Worm (Caenorhabditis elegans) whole organism, late embryonic: ENCODE results near the gene M153.5.

ENCODE experiments used
- C38D4.7 ChIP-seq: fragments of 200-800 bp; sonication (Bioruptor generic); optimal IDR thresholded peaks from 2 replicates; lab custom pipeline; 2018; ENCODE audit warnings: mild to moderate bottlenecking, missing genetic modification characterization, moderate library complexity, missing compliant biosample characterization
- F13H6.1 ChIP-seq: sonication (generic microtip); optimal IDR thresholded peaks from 2 replicates; lab custom pipeline; 2016; ENCODE audit warnings: missing genetic modification characterization, missing compliant biosample characterization
- K02D7.2 ChIP-seq: sonication (generic microtip); optimal IDR thresholded peaks from 2 replicates; lab custom pipeline; 2017; ENCODE audit warnings: mild to moderate bottlenecking, missing genetic modification characterization, missing compliant biosample characterization
- T23F11.4 ChIP-seq: fragments of 200-800 bp; sonication (Bioruptor generic); optimal IDR thresholded peaks from 2 replicates; lab custom pipeline; 2018; ENCODE audit warnings: mild to moderate bottlenecking, missing genetic modification characterization, missing compliant biosample characterization
- Y22D7AL.16 ChIP-seq: sonication (generic microtip); optimal IDR thresholded peaks from 2 replicates; lab custom pipeline; 2016; ENCODE audit warnings: missing genetic modification characterization, missing compliant biosample characterization
- ahr-1 ChIP-seq: sonication (generic microtip); optimal IDR thresholded peaks from 2 replicates; lab custom pipeline; 2016; ENCODE audit warnings: missing genetic modification characterization, missing compliant biosample characterization
- ama-1 ChIP-seq: fragments of 150-350 bp; optimal IDR thresholded peaks from 2 replicates; lab custom pipeline; 2014
- ceh-14 ChIP-seq: sonication (generic microtip); optimal IDR thresholded peaks from 2 replicates; lab custom pipeline; 2016; ENCODE audit warnings: missing genotype, missing genetic modification characterization, missing compliant biosample characterization
- ceh-18 ChIP-seq: sonication (generic microtip); optimal IDR thresholded peaks from 2 replicates; lab custom pipeline; 2016; ENCODE audit warnings: missing genetic modification characterization, missing compliant biosample characterization
- ceh-19 ChIP-seq: fragments of 200-800 bp; sonication (Bioruptor generic); optimal IDR thresholded peaks from 2 replicates; lab custom pipeline; 2018; ENCODE audit warnings: mild to moderate bottlenecking, missing genetic modification characterization, missing compliant biosample characterization
- ceh-2 ChIP-seq: sonication (generic microtip); optimal IDR thresholded peaks from 2 replicates; lab custom pipeline; 2016; ENCODE audit warnings: missing genotype, missing genetic modification characterization, missing compliant biosample characterization
- ceh-24 ChIP-seq: sonication (generic microtip); optimal IDR thresholded peaks from 2 replicates; lab custom pipeline; 2016; ENCODE audit warnings: mild to moderate bottlenecking, missing genetic modification characterization, missing compliant biosample characterization
- ceh-31 ChIP-seq: sonication (generic microtip); optimal IDR thresholded peaks from 2 replicates; lab custom pipeline; 2016; ENCODE audit warnings: missing genetic modification characterization, missing compliant biosample characterization
- ceh-34 ChIP-seq: sonication (generic microtip); optimal IDR thresholded peaks from 2 replicates; lab custom pipeline; 2016; ENCODE audit warnings: mild to moderate bottlenecking, missing genetic modification characterization, missing compliant biosample characterization
- ceh-45 ChIP-seq: fragments of 200-800 bp; sonication (Bioruptor generic); IDR thresholded peaks from 2 replicates; pipeline ENCODE4 v1.3.6; 2022; ENCODE audit warnings: missing genetic modification reagents, missing genetic modification characterization, missing compliant biosample characterization
- ceh-48 ChIP-seq: sonication (generic microtip); optimal IDR thresholded peaks from 2 replicates; lab custom pipeline; 2016; ENCODE audit warnings: missing genetic modification characterization, inconsistent platforms, missing compliant biosample characterization
- che-1 ChIP-seq: sonication (generic microtip); optimal IDR thresholded peaks from 2 replicates; lab custom pipeline; 2016; ENCODE audit warnings: mild to moderate bottlenecking, missing genetic modification characterization, missing compliant biosample characterization
- dmd-4 ChIP-seq: sonication (generic microtip); optimal IDR thresholded peaks from 2 replicates; lab custom pipeline; 2016; ENCODE audit warnings: borderline replicate concordance, missing genetic modification characterization, missing compliant biosample characterization
- dve-1 ChIP-seq: sonication (generic microtip); optimal IDR thresholded peaks from 2 replicates; lab custom pipeline; 2017; ENCODE audit warnings: antibody characterized with exemption, mild to moderate bottlenecking, missing genetic modification characterization, missing compliant biosample characterization
- elt-2 ChIP-seq: sonication (generic microtip); optimal IDR thresholded peaks from 2 replicates; lab custom pipeline; 2016; ENCODE audit warnings: missing genetic modification reagents, missing genetic modification characterization, missing compliant biosample characterization
- elt-4 ChIP-seq: sonication (generic microtip); optimal IDR thresholded peaks from 2 replicates; lab custom pipeline; 2016; ENCODE audit warnings: missing genetic modification characterization, missing compliant biosample characterization
- ets-4 ChIP-seq: sonication (generic microtip); optimal IDR thresholded peaks from 2 replicates; lab custom pipeline; 2016; ENCODE audit warnings: missing genetic modification characterization, missing compliant biosample characterization
- fax-1 ChIP-seq: sonication (generic microtip); optimal IDR thresholded peaks from 2 replicates; lab custom pipeline; 2016; ENCODE audit warnings: missing genotype, missing genetic modification characterization, missing compliant biosample characterization
- fkh-10 ChIP-seq: fragments of 150-350 bp; optimal IDR thresholded peaks from 2 replicates; lab custom pipeline; 2014; ENCODE audit warnings: missing biosample characterization, missing genetic modification reagents, missing genetic modification characterization
- hlh-13 ChIP-seq: fragments of 200-800 bp; sonication (Bioruptor generic); optimal IDR thresholded peaks from 2 replicates; lab custom pipeline; 2018; ENCODE audit warnings: mild to moderate bottlenecking, missing genetic modification characterization, missing compliant biosample characterization
- lim-6 ChIP-seq: sonication (generic microtip); optimal IDR thresholded peaks from 2 replicates; lab custom pipeline; 2016; ENCODE audit warnings: missing genetic modification characterization, missing compliant biosample characterization
- lin-11 ChIP-seq: fragments of 200-800 bp; sonication (Bioruptor generic); optimal IDR thresholded peaks from 2 replicates; lab custom pipeline; 2018; ENCODE audit warnings: mild to moderate bottlenecking, missing genetic modification characterization, missing compliant biosample characterization
- madf-2 ChIP-seq: sonication (generic microtip); optimal IDR thresholded peaks from 2 replicates; lab custom pipeline; 2017; ENCODE audit warnings: missing genetic modification characterization, missing compliant biosample characterization
- mec-3 ChIP-seq: sonication (generic microtip); optimal IDR thresholded peaks from 2 replicates; lab custom pipeline; 2016; ENCODE audit warnings: borderline replicate concordance, missing genetic modification characterization, missing compliant biosample characterization
- nfya-1 ChIP-seq: sonication (generic microtip); optimal IDR thresholded peaks from 2 replicates; lab custom pipeline; 2017; ENCODE audit warnings: missing genetic modification characterization, mild to moderate bottlenecking, missing compliant biosample characterization, antibody characterized with exemption, moderate library complexity
- nhr-11 ChIP-seq: fragments of 150-350 bp; optimal IDR thresholded peaks from 2 replicates; lab custom pipeline; 2014; ENCODE audit warnings: missing biosample characterization, missing genetic modification characterization
- npax-4 ChIP-seq: sonication (generic microtip); optimal IDR thresholded peaks from 2 replicates; lab custom pipeline; 2016; ENCODE audit warnings: missing genetic modification characterization, missing compliant biosample characterization
- pag-3 ChIP-seq: sonication (generic microtip); optimal IDR thresholded peaks from 2 replicates; lab custom pipeline; 2016; ENCODE audit warnings: missing compliant biosample characterization, missing genetic modification characterization, borderline replicate concordance
- pat-9 ChIP-seq: fragments of 200-800 bp; sonication (Bioruptor generic); optimal IDR thresholded peaks from 2 replicates; lab custom pipeline; 2018; ENCODE audit warnings: mild to moderate bottlenecking, missing genetic modification characterization, moderate library complexity, missing compliant biosample characterization
- pax-1 ChIP-seq: fragments of 150-350 bp; optimal IDR thresholded peaks from 2 replicates; lab custom pipeline; 2014; ENCODE audit warnings: missing biosample characterization, missing genetic modification characterization
- pha-2 ChIP-seq: sonication (generic microtip); optimal IDR thresholded peaks from 2 replicates; lab custom pipeline; 2017; ENCODE audit warnings: mild to moderate bottlenecking, missing genetic modification characterization, missing compliant biosample characterization
- ref-2 ChIP-seq: sonication (generic microtip); optimal IDR thresholded peaks from 2 replicates; lab custom pipeline; 2016; ENCODE audit warnings: missing genetic modification characterization, missing compliant biosample characterization
- sox-2 ChIP-seq: fragments of 200-800 bp; sonication (Bioruptor generic); IDR thresholded peaks from 2 replicates; pipeline ENCODE4 v1.3.6; 2022; ENCODE audit warnings: missing genetic modification reagents, missing genetic modification characterization, missing compliant biosample characterization
- sox-4 ChIP-seq: sonication (generic microtip); optimal IDR thresholded peaks from 2 replicates; lab custom pipeline; 2017; ENCODE audit warnings: mild to moderate bottlenecking, missing genetic modification characterization, inconsistent platforms, missing compliant biosample characterization
- syd-9 ChIP-seq: sonication (generic microtip); optimal IDR thresholded peaks from 2 replicates; lab custom pipeline; 2016; ENCODE audit warnings: mild to moderate bottlenecking, missing genetic modification characterization, moderate library complexity, missing compliant biosample characterization
- tbx-2 ChIP-seq: sonication (generic microtip); optimal IDR thresholded peaks from 2 replicates; lab custom pipeline; 2016; ENCODE audit warnings: missing genetic modification characterization, missing compliant biosample characterization
- ttx-3 ChIP-seq: sonication (generic microtip); optimal IDR thresholded peaks from 2 replicates; lab custom pipeline; 2016; ENCODE audit warnings: missing genetic modification reagents, missing genetic modification characterization, missing compliant biosample characterization
- unc-3 ChIP-seq, 2 experiments: fragments of 200-800 bp in 1 of 2; sonication (Bioruptor generic) in 1 of 2; sonication (generic microtip) in 1 of 2; conservative IDR thresholded peaks in 1 of 2; optimal IDR thresholded peaks in 1 of 2; 2 replicates each; pipeline versions ENCODE4 v1.3.6 to Lab custom; 2016 to 2022; ENCODE audit warnings: missing compliant biosample characterization in 2 of 2, missing genetic modification characterization in 2 of 2, missing genetic modification reagents in 1 of 2
- unc-42 ChIP-seq: sonication (generic microtip); optimal IDR thresholded peaks from 2 replicates; lab custom pipeline; 2016; ENCODE audit warnings: missing genotype, missing genetic modification characterization, missing compliant biosample characterization
- unc-55 ChIP-seq: sonication (generic microtip); optimal IDR thresholded peaks from 2 replicates; lab custom pipeline; 2017; ENCODE audit warnings: missing biosample characterization, missing genetic modification reagents, missing genetic modification characterization
- unc-86 ChIP-seq: sonication (generic microtip); optimal IDR thresholded peaks from 2 replicates; lab custom pipeline; 2016; ENCODE audit warnings: missing genetic modification characterization, missing compliant biosample characterization
- zip-5 ChIP-seq: sonication (generic microtip); optimal IDR thresholded peaks from 2 replicates; lab custom pipeline; 2016; ENCODE audit warnings: missing genetic modification characterization, missing compliant biosample characterization

M153.5 gene

DNA sequence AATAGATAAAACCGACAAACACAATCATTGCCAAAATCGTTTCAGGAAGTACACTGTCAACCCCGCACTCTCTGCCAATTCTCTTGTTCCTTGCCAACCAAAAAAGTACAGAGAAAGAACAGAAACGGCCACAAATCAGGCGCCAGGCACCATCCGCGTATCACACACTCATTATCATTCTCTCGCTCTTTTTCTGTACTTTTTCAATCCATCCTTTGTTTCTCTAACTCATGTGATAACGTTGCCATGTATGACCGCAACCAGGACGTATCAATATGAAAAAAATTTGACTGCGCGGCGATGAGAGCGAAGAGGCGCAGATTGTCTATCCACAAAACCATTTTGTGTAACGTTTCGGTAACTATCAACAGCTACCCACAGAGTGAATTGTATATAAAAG lies 39.2 kb upstream of the M153.5 start, which contains the start of gene col-181:
TSS of gene col-181 (plus strand) at position 301 of the 400 bp plus-strand sequence.
- no peak for TF ChIP-seq unc-42 (tag; lab: Kevin White, UChicago)
- no peak for TF ChIP-seq pax-1 (tag; lab: Kevin White, UChicago)

DNA sequence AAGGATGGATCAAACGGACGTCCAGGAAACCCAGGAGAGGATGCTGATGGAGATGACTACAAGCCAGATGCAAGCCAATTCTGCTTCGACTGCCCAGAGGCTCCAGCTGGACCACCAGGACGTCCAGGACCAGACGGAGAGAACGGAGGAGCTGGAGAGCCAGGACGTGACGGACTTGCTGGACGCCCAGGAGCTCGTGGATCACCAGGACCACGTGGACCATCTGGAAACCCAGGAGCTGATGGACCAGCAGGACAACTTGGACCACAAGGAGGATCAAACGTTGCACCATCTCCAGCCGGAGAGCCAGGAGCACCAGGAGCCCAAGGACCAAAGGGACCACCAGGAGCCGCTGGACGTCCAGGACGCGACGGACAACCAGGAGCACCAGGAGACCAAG lies 38.3 kb upstream of the M153.5 start:
- no peak for TF ChIP-seq mec-3
- no peak for TF ChIP-seq unc-3 (GFP tag; conservative IDR thresholded peaks at IDR 0.05; lab: Robert Waterston, UW)
- TF ChIP-seq unc-3 (tag; optimal IDR thresholded peaks at IDR 0.05; lab: Kevin White, UChicago): no peak
- no peak for TF ChIP-seq nhr-11 (tag; lab: Kevin White, UChicago)
- no peak for TF ChIP-seq sox-4 (tag; lab: Kevin White, UChicago)
- no peak for TF ChIP-seq unc-86 (tag; lab: Kevin White, UChicago)
- no peak for TF ChIP-seq ceh-19 (GFP tag; lab: Kevin White, UChicago)
- no peak for TF ChIP-seq pat-9
- TF ChIP-seq ceh-18 (tag; lab: Kevin White, UChicago): no peak
- no peak for TF ChIP-seq zip-5 (tag; lab: Kevin White, UChicago)
- TF ChIP-seq pax-1 (tag; lab: Kevin White, UChicago): no peak
- TF ChIP-seq sox-2 (GFP tag; lab: Robert Waterston, UW): no peak
- no peak for TF ChIP-seq elt-4 (tag; lab: Kevin White, UChicago)
- no peak for TF ChIP-seq F13H6.1 (tag; lab: Kevin White, UChicago)
- no peak for TF ChIP-seq ahr-1 (tag; lab: Kevin White, UChicago)
- TF ChIP-seq hlh-13 (GFP tag; lab: Kevin White, UChicago): no peak
- no peak for TF ChIP-seq pha-2 (tag; lab: Kevin White, UChicago)
- no peak for TF ChIP-seq ama-1 (lab: Kevin White, UChicago)
- TF ChIP-seq dmd-4 (tag; lab: Kevin White, UChicago): no peak
- no peak for TF ChIP-seq ceh-48 (tag; lab: Kevin White, UChicago)
- TF ChIP-seq npax-4 (tag; lab: Kevin White, UChicago): no peak

DNA sequence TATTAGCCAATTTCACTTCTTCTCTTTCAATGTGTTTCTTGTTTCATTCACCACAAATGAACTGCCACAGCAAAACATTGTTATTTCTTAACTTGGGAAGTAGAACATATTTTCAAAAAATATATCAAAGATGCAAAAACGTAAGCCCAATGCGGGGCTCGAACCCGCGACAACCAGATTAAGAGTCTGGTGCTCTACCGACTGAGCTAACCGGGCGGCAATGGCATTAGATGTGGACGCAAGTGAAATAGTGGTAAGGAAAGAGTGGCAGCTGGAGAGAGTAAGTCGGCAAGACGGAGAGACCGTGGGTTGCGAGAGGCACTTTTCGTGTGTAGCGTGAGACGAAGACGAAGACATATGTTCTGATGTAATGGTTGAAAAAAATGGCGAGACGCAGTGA lies 37.8 kb upstream of the M153.5 start:
- peak; percentile 86 for TF ChIP-seq zip-5 (tag; lab: Kevin White, UChicago)
- no peak for TF ChIP-seq pax-1 (tag; lab: Kevin White, UChicago)
- peak; percentile 92 for TF ChIP-seq ceh-18 (tag; lab: Kevin White, UChicago)
- peak; percentile 95 for TF ChIP-seq pha-2 (tag; lab: Kevin White, UChicago)
- peak; percentile 79 for TF ChIP-seq ets-4 (tag; lab: Kevin White, UChicago)
- peak; percentile 95 for TF ChIP-seq tbx-2 (tag; lab: Kevin White, UChicago)
- peak; percentile 75 for TF ChIP-seq fkh-10 (GFP tag; lab: Kevin White, UChicago)
- TF ChIP-seq che-1 (tag; lab: Kevin White, UChicago): peak; percentile 96
- TF ChIP-seq K02D7.2 (tag; lab: Kevin White, UChicago): peak; percentile 92
- peak; percentile 97 for TF ChIP-seq ttx-3 (tag; lab: Kevin White, UChicago)
- peak; percentile 98 for TF ChIP-seq ceh-14 (tag; lab: Kevin White, UChicago)
- peak; percentile 88 for TF ChIP-seq ceh-31 (tag; lab: Kevin White, UChicago)
- TF ChIP-seq T23F11.4 (GFP tag; lab: Kevin White, UChicago): peak; percentile 94
- peak; percentile 95 for TF ChIP-seq C38D4.7 (GFP tag; lab: Kevin White, UChicago)
- TF ChIP-seq unc-86 (tag; lab: Kevin White, UChicago): peak; percentile 96
- peak; percentile 98 for TF ChIP-seq elt-2 (tag; lab: Kevin White, UChicago)
- TF ChIP-seq unc-55 (GFP tag; lab: Kevin White, UChicago): no peak
- TF ChIP-seq syd-9 (tag; lab: Kevin White, UChicago): peak; percentile 94
- peak; percentile 94 for TF ChIP-seq F13H6.1 (tag; lab: Kevin White, UChicago)
- TF ChIP-seq ceh-24 (tag; lab: Kevin White, UChicago): peak; percentile 89
- peak; percentile 87 for TF ChIP-seq pag-3 (tag; lab: Kevin White, UChicago)
- peak; percentile 76 for TF ChIP-seq mec-3
- TF ChIP-seq madf-2 (tag; lab: Kevin White, UChicago): peak; percentile 93
- peak; percentile 94 for TF ChIP-seq lin-11 (tag; lab: Kevin White, UChicago)
- TF ChIP-seq nfya-1 (tag; lab: Kevin White, UChicago): peak; percentile 83
- TF ChIP-seq ceh-2 (tag; lab: Kevin White, UChicago): peak; percentile 94
- peak; percentile 96 for TF ChIP-seq dve-1
- TF ChIP-seq Y22D7AL.16 (tag; lab: Kevin White, UChicago): peak; percentile 93
- TF ChIP-seq ceh-45 (GFP tag; lab: Robert Waterston, UW): no peak; the same call in 1 of the 2 replicates
- TF ChIP-seq ama-1 (lab: Kevin White, UChicago): no peak
- TF ChIP-seq elt-4 (tag; lab: Kevin White, UChicago): peak; percentile 77
- no peak for TF ChIP-seq ref-2 (tag; lab: Kevin White, UChicago)
- peak; percentile 92 for TF ChIP-seq fax-1 (tag; lab: Kevin White, UChicago)
- peak; percentile 95 for TF ChIP-seq sox-4 (tag; lab: Kevin White, UChicago)
- TF ChIP-seq lim-6: peak; percentile 93
- TF ChIP-seq ceh-34: peak; percentile 96
